Worm (Caenorhabditis elegans) whole organism, L4 larva: ENCODE data around the gene Y73C8B.5.

ENCODE experiments used
- D1046.2 ChIP-seq: fragments of 200-800 bp; sonication (Bioruptor generic); IDR thresholded peaks from 2 replicates; pipeline ENCODE4 v1.3.6; 2022; ENCODE audit warnings: missing genetic modification characterization, missing compliant biosample characterization
- Y105C5A.15 ChIP-seq: fragments of 200-800 bp; sonication (Bioruptor generic); IDR thresholded peaks from 2 replicates; pipeline ENCODE4 v1.3.6; 2022; ENCODE audit warnings: missing genetic modification characterization, missing compliant biosample characterization
- Y75B8A.6 ChIP-seq: fragments of 200-800 bp; sonication (Bioruptor generic); IDR thresholded peaks from 2 replicates; pipeline ENCODE4 v1.3.6; 2022; ENCODE audit warnings: missing genetic modification reagents, missing genetic modification characterization, missing compliant biosample characterization
- ceh-62 ChIP-seq: sonication (generic microtip); optimal IDR thresholded peaks from 2 replicates; lab custom pipeline; 2017; ENCODE audit warnings: missing biosample characterization, missing genetic modification characterization
- ces-1 ChIP-seq: fragments of 150-350 bp; sonication (generic microtip); optimal IDR thresholded peaks from 4 replicates; lab custom pipeline; 2014; ENCODE audit warnings: missing biosample characterization, missing genetic modification reagents, missing genetic modification characterization
- daf-12 ChIP-seq: fragments of 150-350 bp; optimal IDR thresholded peaks from 2 replicates; lab custom pipeline; 2014; ENCODE audit warnings: missing biosample characterization, missing genetic modification reagents, missing genetic modification characterization
- daf-16 ChIP-seq, 3 experiments: sonication (generic microtip); optimal IDR thresholded peaks; 2 replicates each; lab custom pipeline; 2016 to 2017; ENCODE audit warnings: missing genetic modification characterization in 3 of 3, missing genetic modification reagents in 3 of 3, mild to moderate bottlenecking in 2 of 3, missing compliant biosample characterization in 2 of 3, missing biosample characterization in 1 of 3, moderate library complexity in 1 of 3
- fkh-10 ChIP-seq: fragments of 150-350 bp; optimal IDR thresholded peaks from 2 replicates; lab custom pipeline; 2014; ENCODE audit warnings: missing biosample characterization, missing genetic modification reagents, missing genetic modification characterization
- hif-1 ChIP-seq, 2 experiments: sonication (generic microtip); optimal IDR thresholded peaks; 2 replicates each; lab custom pipeline; 2016 to 2017; ENCODE audit warnings: missing compliant biosample characterization in 2 of 2, missing genetic modification characterization in 2 of 2, missing genetic modification reagents in 2 of 2, missing genotype in 2 of 2, mild to moderate bottlenecking in 1 of 2
- lim-7 ChIP-seq: fragments of 200-800 bp; sonication (Bioruptor generic); IDR thresholded peaks from 2 replicates; pipeline ENCODE4 v1.3.6; 2022; ENCODE audit warnings: missing genetic modification characterization, missing compliant biosample characterization
- lin-1 ChIP-seq: fragments of 200-800 bp; sonication (Bioruptor generic); IDR thresholded peaks from 2 replicates; pipeline ENCODE4 v1.3.6; 2022; ENCODE audit warnings: missing genetic modification reagents, missing genetic modification characterization, missing compliant biosample characterization
- lin-13 ChIP-seq: fragments of 150-350 bp; optimal IDR thresholded peaks from 2 replicates; lab custom pipeline; 2014; ENCODE audit warnings: missing biosample characterization, missing genetic modification reagents, missing genetic modification characterization
- lin-38 ChIP-seq: fragments of 200-800 bp; sonication (Bioruptor generic); IDR thresholded peaks from 2 replicates; pipeline ENCODE4 v1.3.6; 2022; ENCODE audit warnings: missing genetic modification reagents, missing genetic modification characterization, missing compliant biosample characterization
- lir-3 ChIP-seq: sonication (generic microtip); optimal IDR thresholded peaks from 2 replicates; lab custom pipeline; 2016; ENCODE audit warnings: mild to moderate bottlenecking, missing genetic modification characterization, missing compliant biosample characterization
- lsy-2 ChIP-seq, 2 experiments: fragments of 150-350 bp in 1 of 2; sonication (generic microtip) in 1 of 2; optimal IDR thresholded peaks; 2 replicates each; lab custom pipeline; 2014 to 2017; ENCODE audit warnings: missing biosample characterization in 2 of 2, missing genetic modification characterization in 2 of 2
- madf-5 ChIP-seq, 2 experiments: fragments of 200-800 bp; sonication (Bioruptor generic); IDR thresholded peaks; 2 replicates each; pipeline ENCODE4 v1.3.6; 2022; ENCODE audit warnings: missing compliant biosample characterization in 2 of 2, missing genetic modification characterization in 2 of 2
- madf-9 ChIP-seq: fragments of 200-800 bp; sonication (Bioruptor generic); conservative IDR thresholded peaks from 2 replicates; pipeline ENCODE4 v1.3.6; 2022; ENCODE audit warnings: missing genetic modification reagents, missing genetic modification characterization, missing compliant biosample characterization
- mep-1 ChIP-seq: fragments of 150-350 bp; sonication (generic microtip); optimal IDR thresholded peaks from 3 replicates; lab custom pipeline; 2014; ENCODE audit warnings: missing biosample characterization, missing genetic modification characterization
- mxl-3 ChIP-seq: fragments of 200-800 bp; sonication (Bioruptor generic); optimal IDR thresholded peaks from 2 replicates; lab custom pipeline; 2018; ENCODE audit warnings: mild to moderate bottlenecking, missing genetic modification characterization, missing compliant biosample characterization
- nhr-11 ChIP-seq: fragments of 150-350 bp; optimal IDR thresholded peaks from 2 replicates; lab custom pipeline; 2014; ENCODE audit warnings: missing biosample characterization, missing genetic modification characterization
- nhr-111 ChIP-seq: fragments of 200-800 bp; sonication (Bioruptor generic); optimal IDR thresholded peaks from 2 replicates; lab custom pipeline; 2018; ENCODE audit warnings: mild to moderate bottlenecking, missing genetic modification characterization, missing compliant biosample characterization
- nhr-237 ChIP-seq: sonication (generic microtip); optimal IDR thresholded peaks from 2 replicates; lab custom pipeline; 2017; ENCODE audit warnings: missing biosample characterization, missing genetic modification characterization
- nhr-25 ChIP-seq: sonication (generic microtip); optimal IDR thresholded peaks from 2 replicates; lab custom pipeline; 2017; ENCODE audit warnings: missing genetic modification characterization, mild to moderate bottlenecking, missing compliant biosample characterization, antibody characterized with exemption, moderate library complexity, borderline replicate concordance; ENCODE audit not compliant: insufficient read depth
- pha-4 ChIP-seq, 2 experiments: fragments of 150-350 bp in 1 of 2; fragments of 200-800 bp in 1 of 2; sonication (Bioruptor generic) in 1 of 2; IDR thresholded peaks in 1 of 2; optimal IDR thresholded peaks in 1 of 2; 2 replicates each; pipeline versions ENCODE4 v1.3.6 to Lab custom; 2014 to 2022; ENCODE audit warnings: missing genetic modification characterization in 2 of 2, missing genetic modification reagents in 2 of 2, missing biosample characterization in 1 of 2, missing compliant biosample characterization in 1 of 2
- snpc-1.2 ChIP-seq: fragments of 200-800 bp; sonication (Bioruptor generic); IDR thresholded peaks from 2 replicates; pipeline ENCODE4 v1.3.6; 2022; ENCODE audit warnings: missing genetic modification reagents, missing genetic modification characterization, missing compliant biosample characterization
- snpc-4 ChIP-seq: fragments of 150-350 bp; optimal IDR thresholded peaks from 2 replicates; lab custom pipeline; 2014; ENCODE audit warnings: missing biosample characterization, missing genetic modification characterization
- spr-1 ChIP-seq: sonication (generic microtip); optimal IDR thresholded peaks from 2 replicates; lab custom pipeline; 2016; ENCODE audit warnings: mild to moderate bottlenecking, missing genetic modification characterization, missing compliant biosample characterization
- spr-3 ChIP-seq: fragments of 200-800 bp; sonication (Bioruptor generic); optimal IDR thresholded peaks from 2 replicates; lab custom pipeline; 2018; ENCODE audit warnings: mild to moderate bottlenecking, missing genetic modification characterization, missing compliant biosample characterization
- unc-39 ChIP-seq: sonication (generic microtip); optimal IDR thresholded peaks from 2 replicates; lab custom pipeline; 2017; ENCODE audit warnings: missing biosample characterization, missing genetic modification characterization
- unc-62 ChIP-seq, 3 experiments: fragments of 150-350 bp in 1 of 3; sonication (generic microtip); optimal IDR thresholded peaks in 2 of 3; peaks in 1 of 3; 1 replicate in 1 of 3; 2 replicates in 2 of 3; lab custom pipeline; 2014 to 2017; ENCODE audit warnings: missing biosample characterization in 3 of 3, missing genetic modification characterization in 3 of 3, missing genetic modification reagents in 3 of 3, missing genotype in 1 of 3
- zfp-3 ChIP-seq: fragments of 200-800 bp; sonication (Bioruptor generic); conservative IDR thresholded peaks from 2 replicates; pipeline ENCODE4 v1.3.6; 2022; ENCODE audit warnings: missing genetic modification reagents, missing genetic modification characterization, missing compliant biosample characterization
- zip-11 ChIP-seq: fragments of 200-800 bp; sonication (Bioruptor generic); IDR thresholded peaks from 2 replicates; pipeline ENCODE4 v1.3.6; 2022; ENCODE audit warnings: missing genetic modification characterization, missing compliant biosample characterization

The Y73C8B.5 gene

ce11 chrV:3163143-3163542, 33.9 kb upstream of the Y73C8B.5 start (continued):
- TF ChIP-seq snpc-4 (tag; lab: Kevin White, UChicago) (no peak), snpc-1.2 (GFP tag; lab: Robert Waterston, UW) (peak; percentile 86), daf-16 (GFP tag; optimal IDR thresholded peaks at IDR 0.05; lab: Kevin White, UChicago) (no peak), daf-16 (tag; optimal IDR thresholded peaks at IDR 0.05; lab: Kevin White, UChicago) (no peak), madf-5 (GFP tag; IDR thresholded peaks at IDR 0.05; lab: Robert Waterston, UW) (peak in 1 of 2 experiments; percentile 31; a peak in 1 of 4 replicates), Y75B8A.6 (0 out of 2 replicates have a peak, but pooled peaks have one; percentile 14)

DNA sequence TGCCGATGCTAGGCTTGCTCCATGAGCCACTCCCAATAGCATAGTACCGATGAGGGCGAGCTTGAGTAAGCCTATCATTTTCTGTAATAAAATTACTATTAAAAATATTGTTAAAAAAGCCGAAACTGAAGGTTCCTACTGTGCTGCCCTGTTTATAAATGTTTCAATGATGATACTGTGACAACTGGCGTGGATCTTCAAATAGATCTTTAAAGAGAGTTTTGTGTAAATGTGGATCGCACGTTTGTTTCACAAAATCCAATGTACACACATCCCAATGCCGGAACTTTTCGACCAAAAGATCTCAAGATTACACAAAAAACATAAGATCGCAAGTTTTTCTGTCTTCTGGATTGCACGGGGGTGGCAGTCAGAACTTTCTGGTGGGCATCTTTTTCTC, 31.6 kb upstream of the Y73C8B.5 start, which contains the start of gene C36C5.14:
C36C5.14 (minus strand) TSS at position 101 of the 400 bp plus-strand sequence.
- TF ChIP-seq spr-1 (tag; lab: Kevin White, UChicago) (no peak), lin-13 (GFP tag; lab: Kevin White, UChicago) (no peak), spr-3 (GFP tag; lab: Kevin White, UChicago) (no peak), lsy-2 (tag; optimal IDR thresholded peaks at IDR 0.05; lab: Kevin White, UChicago) (no peak), Y105C5A.15 (no peak), D1046.2 (GFP tag; lab: Robert Waterston, UW) (no peak), lin-1 (no peak), nhr-25 (tag; lab: Kevin White, UChicago) (no peak), unc-62 (GFP tag; optimal IDR thresholded peaks at IDR 0.05 in 1 of 2; lab: Kevin White, UChicago) (no peak), unc-62 (tag; optimal IDR thresholded peaks at IDR 0.05; lab: Kevin White, UChicago) (no peak), lin-38 (GFP tag; lab: Robert Waterston, UW) (no peak), ces-1 (GFP tag; lab: Kevin White, UChicago) (no peak), mxl-3 (GFP tag; lab: Kevin White, UChicago) (no peak)
- TF ChIP-seq, all 104 proteins: peak for 0

ce11 chrV:3166260-3166659, 30.8 kb upstream of the Y73C8B.5 start, which contains the start of gene C36C5.4:
TSS of gene C36C5.4 (plus strand) at chrV:3166560.
- no peak for TF ChIP-seq ceh-62 (tag; lab: Kevin White, UChicago)
- no peak for TF ChIP-seq lim-7

ce11 chrV:3168650-3169049, 28.4 kb upstream of the Y73C8B.5 start, which contains the start of gene C36C5.15:
TSS of gene C36C5.15 (minus strand) at chrV:3168750.
- TF ChIP-seq nhr-11 (tag; lab: Kevin White, UChicago) (no peak), mep-1 (tag; lab: Kevin White, UChicago) (no peak), daf-12 (tag; lab: Kevin White, UChicago) (no peak), zip-11 (GFP tag; lab: Robert Waterston, UW) (no peak), pha-4 (GFP tag; IDR thresholded peaks at IDR 0.05; lab: Robert Waterston, UW) (no peak), pha-4 (tag; optimal IDR thresholded peaks at IDR 0.05; lab: Kevin White, UChicago) (no peak), lir-3 (tag; lab: Kevin White, UChicago) (no peak)

DNA sequence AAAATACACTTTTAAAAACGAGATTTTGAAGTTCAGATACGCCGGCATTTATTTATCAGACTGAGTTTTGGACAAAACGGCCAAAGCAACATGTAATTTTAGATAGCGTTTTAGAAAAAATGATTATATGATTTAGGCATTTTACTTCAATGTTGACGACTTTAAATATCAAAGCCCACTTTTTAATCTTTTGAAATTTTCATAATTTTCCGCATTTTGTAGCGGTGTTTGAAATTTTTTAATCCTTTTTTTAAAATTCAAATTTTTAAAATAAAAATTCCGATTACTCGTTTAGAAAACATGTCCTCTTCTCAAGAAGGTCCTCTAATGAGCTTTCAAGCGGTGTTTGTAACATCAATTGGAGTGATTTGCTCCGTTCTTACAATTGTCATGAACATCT, 27.2 kb upstream of the Y73C8B.5 start, which contains the start of gene srbc-6:
srbc-6 (plus strand) TSS at position 301 of the 400 bp plus-strand sequence.
- no peak for TF ChIP-seq fkh-10 (GFP tag; lab: Kevin White, UChicago)
- no peak for TF ChIP-seq nhr-111
- TF ChIP-seq zfp-3 (GFP tag; lab: Robert Waterston, UW), result no peak
- TF ChIP-seq hif-1 (tag; optimal IDR thresholded peaks at IDR 0.05; lab: Kevin White, UChicago), result no peak
- no peak for TF ChIP-seq madf-9 (GFP tag; lab: Robert Waterston, UW)
- TF ChIP-seq unc-39, result no peak
- no peak for TF ChIP-seq nhr-11 (tag; lab: Kevin White, UChicago)
- no peak for TF ChIP-seq nhr-237
